Worm (Caenorhabditis elegans): ENCODE data around the gene nhr-86.
"Not testable (repeated sequence)": the region's sequence is repeated elsewhere in the genome, so short reads cannot be mapped to it uniquely, and the experiment has no call there.

nhr-86 gene

DNA sequence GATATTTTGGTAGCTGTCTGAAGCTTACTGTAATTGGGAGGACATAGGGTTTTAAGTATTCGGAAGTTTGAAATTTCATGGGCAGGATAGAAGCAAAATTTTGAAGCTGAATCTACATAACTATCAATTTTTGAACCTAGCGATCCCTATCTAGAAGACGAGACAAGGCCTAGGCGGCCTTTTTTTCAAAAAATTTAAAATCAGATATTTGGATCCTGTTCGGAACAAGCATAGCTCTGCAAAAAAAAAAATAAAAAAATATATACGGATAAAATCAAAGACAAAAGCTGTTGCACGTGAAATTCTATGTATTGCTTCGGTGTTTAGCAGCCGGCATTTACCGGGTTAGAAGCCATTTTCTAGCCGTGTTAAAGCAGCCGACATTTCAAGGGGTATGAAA is 28.6 kb upstream of the nhr-86 start, which contains the start of gene F36F12.2:
TSS of gene F36F12.2 (minus strand) at position 101 of the 400 bp plus-strand sequence.
- TF ChIP-seq ces-1 (GFP tag; optimal IDR thresholded peaks at IDR 0.05) (no peak), fkh-4 (tag; optimal IDR thresholded peaks at IDR 0.05; ENCODE audit: borderline replicate concordance) (no peak), blmp-1 (tag; optimal IDR thresholded peaks at IDR 0.05) (no peak), nhr-84 (tag; optimal IDR thresholded peaks at IDR 0.05) (no peak), elt-3 (tag; optimal IDR thresholded peaks at IDR 0.05) (no peak), fkh-10 (GFP tag; optimal IDR thresholded peaks at IDR 0.05) (no peak), snu-23 (GFP tag; optimal IDR thresholded peaks at IDR 0.05) (no peak), nhr-237 (tag; optimal IDR thresholded peaks at IDR 0.05) (no peak), nhr-11 (tag; optimal IDR thresholded peaks at IDR 0.05) (no peak), ceh-8 (GFP tag; optimal IDR thresholded peaks at IDR 0.05) (no peak), xbp-1 (tag; optimal IDR thresholded peaks at IDR 0.05) (no peak), unc-30 (tag; optimal IDR thresholded peaks at IDR 0.05) (no peak), unc-98 (GFP tag; IDR thresholded peaks at IDR 0.05) (no peak), egl-27 (tag; optimal IDR thresholded peaks at IDR 0.05) (no peak), aha-1 (tag; optimal IDR thresholded peaks at IDR 0.05) (no peak), C04F5.9 (tag; optimal IDR thresholded peaks at IDR 0.05) (no peak), fkh-8 (tag; optimal IDR thresholded peaks at IDR 0.05) (no peak)

DNA sequence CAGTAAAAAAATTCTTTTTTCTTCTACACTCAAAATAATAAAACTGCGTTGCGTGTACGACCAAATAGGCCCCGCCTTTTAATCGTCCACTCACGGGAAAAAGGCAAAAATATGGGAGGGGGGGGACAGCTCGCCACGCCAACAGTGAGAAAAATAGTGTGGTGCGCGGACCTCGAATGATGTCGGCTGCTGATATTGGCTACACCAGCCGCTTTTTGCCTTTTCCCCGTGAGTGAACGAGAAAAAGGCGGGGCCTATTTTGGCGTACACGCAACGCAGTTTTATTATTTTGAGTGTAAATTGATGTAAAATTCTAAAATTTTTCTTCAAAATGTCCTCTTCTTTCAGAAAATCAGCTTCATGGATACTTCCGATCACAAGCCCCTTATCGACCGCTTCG is 23.7 kb upstream of the nhr-86 start, which contains the start of gene ztf-28:
TSS of gene ztf-28 (plus strand) at position 349 of the 400 bp plus-strand sequence.
- TF ChIP-seq xbp-1 (tag; optimal IDR thresholded peaks at IDR 0.05); mab-9 (GFP tag; IDR thresholded peaks at IDR 0.05); lir-3 (tag; optimal IDR thresholded peaks at IDR 0.05; ENCODE audit: poor library complexity): not testable (repeated sequence)

DNA sequence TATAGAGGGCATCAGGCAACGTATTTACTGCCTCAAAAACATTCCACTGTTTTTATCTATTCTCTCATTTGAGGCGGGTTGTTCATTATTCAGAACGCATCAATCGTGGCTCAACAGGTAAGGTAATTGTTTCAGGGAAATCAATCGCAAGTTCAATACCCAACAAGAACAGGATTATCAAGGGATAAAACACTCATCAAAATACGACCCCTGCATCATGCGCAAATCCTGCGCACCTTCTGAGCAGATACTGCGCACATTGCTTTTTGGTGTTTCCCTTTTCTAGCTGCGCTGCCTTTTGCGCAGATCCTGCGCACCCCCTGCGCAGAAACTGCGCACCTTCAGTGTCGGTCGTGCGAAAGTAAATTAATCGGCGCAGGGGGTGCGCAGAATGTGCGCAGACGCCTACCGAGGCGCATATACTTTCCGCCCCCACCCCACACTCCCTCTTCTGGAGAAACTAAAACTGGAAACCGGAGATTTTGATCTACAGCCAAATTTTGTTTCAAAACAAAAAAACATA is 19.2 kb upstream of the nhr-86 start, which contains the start of gene F36F12.3:
TSS of gene F36F12.3 (plus strand) at position 51 of the 523 bp plus-strand sequence.
- TF ChIP-seq nhr-20 (tag; optimal IDR thresholded peaks at IDR 0.05); ceh-8 (GFP tag; optimal IDR thresholded peaks at IDR 0.05); C04F5.9 (tag; optimal IDR thresholded peaks at IDR 0.05): not testable (repeated sequence)

DNA sequence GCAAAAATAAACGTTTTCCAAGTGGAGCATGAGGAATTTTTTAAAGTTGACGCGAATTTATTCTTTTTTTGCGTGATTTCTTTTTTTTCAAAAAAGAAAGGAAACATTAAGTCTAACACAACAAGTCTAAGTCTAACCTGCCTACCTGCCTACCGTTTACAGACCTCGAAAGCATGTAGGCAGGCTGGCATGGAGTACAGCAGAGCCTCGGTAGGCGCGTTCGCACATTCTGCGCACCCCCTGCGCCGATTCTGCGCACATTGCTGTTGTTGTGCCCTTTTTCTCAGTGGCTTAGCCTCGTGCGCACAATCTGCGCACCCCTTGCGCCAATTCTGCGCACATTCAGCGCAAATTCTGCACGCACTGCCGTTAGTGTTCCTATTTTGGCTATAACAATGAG is 17.2 kb upstream of the nhr-86 start:
- no peak for TF ChIP-seq pag-3 (tag; optimal IDR thresholded peaks at IDR 0.05; ENCODE audit: borderline replicate concordance, insufficient read depth)
- TF ChIP-seq ceh-82 (tag; optimal IDR thresholded peaks at IDR 0.05), result no peak
- TF ChIP-seq efl-1 (optimal IDR thresholded peaks at IDR 0.05), result no peak
- no peak for TF ChIP-seq efl-1 (GFP tag; optimal IDR thresholded peaks at IDR 0.05 in 1 of 2)
- no peak for TF ChIP-seq hpl-2 (GFP tag; optimal IDR thresholded peaks at IDR 0.05)
- TF ChIP-seq efl-3 (GFP tag; optimal IDR thresholded peaks at IDR 0.05), result no peak
- TF ChIP-seq elt-2 (tag; optimal IDR thresholded peaks at IDR 0.05), result no peak
- TF ChIP-seq lin-39 (tag; optimal IDR thresholded peaks at IDR 0.05), result no peak
- no peak for TF ChIP-seq nhr-12 (tag; optimal IDR thresholded peaks at IDR 0.05)
- TF ChIP-seq ces-1 (GFP tag; optimal IDR thresholded peaks at IDR 0.05), result no peak
- no peak for TF ChIP-seq lin-15B (tag; optimal IDR thresholded peaks at IDR 0.05)
- no peak for TF ChIP-seq nhr-84 (tag; optimal IDR thresholded peaks at IDR 0.05)
- no peak for TF ChIP-seq vab-15 (tag; optimal IDR thresholded peaks at IDR 0.05)
- TF ChIP-seq mdl-1 (tag; optimal IDR thresholded peaks at IDR 0.05), result no peak
- no peak for TF ChIP-seq ztf-4 (tag; optimal IDR thresholded peaks at IDR 0.05)
- no peak for TF ChIP-seq hlh-17 (GFP tag; optimal IDR thresholded peaks at IDR 0.05; ENCODE audit: borderline replicate concordance)
- TF ChIP-seq nhr-77 (tag; optimal IDR thresholded peaks at IDR 0.05), result no peak

DNA sequence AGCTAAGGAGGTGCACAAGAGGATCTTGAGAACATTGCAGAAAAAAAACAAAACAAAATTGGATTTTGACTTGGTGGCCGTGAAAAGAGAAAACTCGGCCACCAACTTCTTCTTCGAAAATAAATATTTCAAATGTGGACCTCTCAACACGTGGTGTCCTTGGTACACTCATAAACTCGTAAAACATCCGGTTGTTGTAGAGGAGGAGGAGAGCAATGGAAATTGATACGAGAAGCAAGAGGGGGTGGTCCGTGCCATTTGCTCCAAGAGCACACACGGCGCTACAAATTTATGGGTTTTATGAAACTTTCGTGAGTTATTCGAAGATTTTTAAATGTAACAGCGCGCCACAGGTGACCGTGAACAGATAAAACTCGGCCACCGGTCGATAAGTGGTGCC is 15.2 kb upstream of the nhr-86 start:
- TF ChIP-seq lin-14 (GFP tag; optimal IDR thresholded peaks at IDR 0.05), result peak; percentile 65
- TF ChIP-seq xbp-1 (tag; optimal IDR thresholded peaks at IDR 0.05), result no peak
- no peak for TF ChIP-seq hlh-17 (GFP tag; optimal IDR thresholded peaks at IDR 0.05; ENCODE audit: borderline replicate concordance)
- TF ChIP-seq nhr-84 (tag; optimal IDR thresholded peaks at IDR 0.05), result no peak
- TF ChIP-seq C16A3.4 (tag; optimal IDR thresholded peaks at IDR 0.05), result no peak
- no peak for TF ChIP-seq lin-13 (GFP tag; optimal IDR thresholded peaks at IDR 0.05)
- TF ChIP-seq zip-4 (GFP tag; optimal IDR thresholded peaks at IDR 0.05), result no peak
- TF ChIP-seq ztf-4 (tag; optimal IDR thresholded peaks at IDR 0.05), result no peak
- peak; percentile 57 for TF ChIP-seq rnt-1 (tag; optimal IDR thresholded peaks at IDR 0.05)
